Worm (Caenorhabditis elegans) whole organism, L4/young adult: ENCODE data around the gene C54E10.10.

Source experiments
- W03F9.2 ChIP-seq: fragments of 150-350 bp; optimal IDR thresholded peaks from 2 replicates; lab custom pipeline; 2014; ENCODE audit warnings: missing biosample characterization, missing genetic modification characterization
- dao-5 ChIP-seq: sonication (generic microtip); optimal IDR thresholded peaks from 2 replicates; lab custom pipeline; 2016; ENCODE audit warnings: missing genotype, missing genetic modification characterization, moderate library complexity, missing compliant biosample characterization
- him-1 ChIP-seq: sonication (generic microtip); optimal IDR thresholded peaks from 2 replicates; lab custom pipeline; 2016; ENCODE audit warnings: missing genotype, missing genetic modification reagents, missing genetic modification characterization, missing compliant biosample characterization

C54E10.10 gene

ce11 chrV:18803260-18803659 is at the start of gene C54E10.10:
Gene C54E10.10, minus strand, starts transcription at chrV:18803360.
- TF ChIP-seq him-1 (tag; lab: Kevin White, UChicago), result no peak
- TF ChIP-seq W03F9.2 (tag; lab: Kevin White, UChicago), result no peak
- no peak for TF ChIP-seq dao-5

ce11 chrV:18848578-18848977 is 45.4 kb upstream of the C54E10.10 start:
- TF ChIP-seq dao-5, result no peak
- TF ChIP-seq W03F9.2 (tag; lab: Kevin White, UChicago), result no peak
- TF ChIP-seq him-1 (tag; lab: Kevin White, UChicago), result no peak

ce11 chrV:18846480-18846879 is 43.3 kb upstream of the C54E10.10 start, which contains the start of gene nhr-230:
Gene nhr-230, plus strand, starts transcription at chrV:18846780.
- TF ChIP-seq dao-5 (no peak), him-1 (tag; lab: Kevin White, UChicago) (no peak), W03F9.2 (tag; lab: Kevin White, UChicago) (no peak)

ce11 chrV:18842468-18842867 is 39.3 kb upstream of the C54E10.10 start:
- no peak for TF ChIP-seq W03F9.2 (tag; lab: Kevin White, UChicago)
- no peak for TF ChIP-seq dao-5
- TF ChIP-seq him-1 (tag; lab: Kevin White, UChicago), result no peak

- no peak for TF ChIP-seq W03F9.2 (tag; lab: Kevin White, UChicago)
- no peak for TF ChIP-seq him-1 (tag; lab: Kevin White, UChicago)
- TF ChIP-seq dao-5, result no peak
These were observed 35.7 kb upstream of the C54E10.10 start, which contains the start of gene nhr-65 for ce11 chrV:18838799-18839354. Gene nhr-65, plus strand, starts transcription at chrV:18839304.

- TF ChIP-seq dao-5, result no peak
- no peak for TF ChIP-seq W03F9.2 (tag; lab: Kevin White, UChicago)
- TF ChIP-seq him-1 (tag; lab: Kevin White, UChicago), result no peak
These were observed 34.0 kb upstream of the C54E10.10 start, which contains the start of gene cyp-33D3 for ce11 chrV:18837125-18837524. Gene cyp-33D3, minus strand, starts transcription at chrV:18837225.

- TF ChIP-seq W03F9.2 (tag; lab: Kevin White, UChicago) (no peak), him-1 (tag; lab: Kevin White, UChicago) (no peak), dao-5 (no peak)
These were observed 24.2 kb upstream of the C54E10.10 start for ce11 chrV:18827374-18827773.

- no peak for TF ChIP-seq him-1 (tag; lab: Kevin White, UChicago)
- TF ChIP-seq dao-5, result no peak
- TF ChIP-seq W03F9.2 (tag; lab: Kevin White, UChicago), result no peak
These were observed 23.3 kb upstream of the C54E10.10 start for ce11 chrV:18826445-18826844.

- no peak for TF ChIP-seq W03F9.2 (tag; lab: Kevin White, UChicago)
- TF ChIP-seq dao-5, result no peak
- no peak for TF ChIP-seq him-1 (tag; lab: Kevin White, UChicago)
These were observed 18.4 kb upstream of the C54E10.10 start for ce11 chrV:18821569-18821968.

ce11 chrV:18819643-18820042 is 16.5 kb upstream of the C54E10.10 start, which contains the start of gene ncs-5:
Gene ncs-5, plus strand, starts transcription at chrV:18819766.
- no peak for TF ChIP-seq dao-5
- TF ChIP-seq him-1 (tag; lab: Kevin White, UChicago), result no peak
- TF ChIP-seq W03F9.2 (tag; lab: Kevin White, UChicago), result no peak

- TF ChIP-seq W03F9.2 (tag; lab: Kevin White, UChicago) (no peak), dao-5 (no peak), him-1 (tag; lab: Kevin White, UChicago) (no peak)
These were observed 8.2 kb upstream of the C54E10.10 start, which contains the start of gene C54E10.7 for ce11 chrV:18811360-18811759. Gene C54E10.7, plus strand, starts transcription at chrV:18811660.

- no peak for TF ChIP-seq dao-5
- no peak for TF ChIP-seq W03F9.2 (tag; lab: Kevin White, UChicago)
- TF ChIP-seq him-1 (tag; lab: Kevin White, UChicago), result no peak
These were observed 7.5 kb upstream of the C54E10.10 start, which contains the start of gene C54E10.3 for ce11 chrV:18810705-18811104. Gene C54E10.3, plus strand, starts transcription at chrV:18811005.

- TF ChIP-seq dao-5 (no peak), W03F9.2 (tag; lab: Kevin White, UChicago) (no peak)
These were observed 5.5 kb upstream of the C54E10.10 start, which contains the start of gene C54E10.6 for ce11 chrV:18808621-18809020. Gene C54E10.6, minus strand, starts transcription at chrV:18808729.

ce11 chrV:18806409-18806808 is 3.2 kb upstream of the C54E10.10 start, which contains the start of gene sri-10:
Gene sri-10, minus strand, starts transcription at chrV:18806509.
- TF ChIP-seq W03F9.2 (tag; lab: Kevin White, UChicago), result no peak
- TF ChIP-seq dao-5, result no peak
- no peak for TF ChIP-seq him-1 (tag; lab: Kevin White, UChicago)

- TF ChIP-seq dao-5 (no peak), him-1 (tag; lab: Kevin White, UChicago) (no peak), W03F9.2 (tag; lab: Kevin White, UChicago) (no peak)
These were observed 1.1 kb downstream of the C54E10.10 start, which contains the start of gene C54E10.11 for ce11 chrV:18802077-18802476. Gene C54E10.11, minus strand, starts transcription at chrV:18802177.
